Fruit fly (Drosophila melanogaster) whole organism, embryonic: ENCODE results near the gene mu2.
A peak's percentile ranks its signal among the peaks of the same experiment; 100 is the strongest.

Experiments
- Atf-2 ChIP-seq: fragments of 200-800 bp; sonication (Bioruptor generic); optimal IDR thresholded peaks from 2 replicates; lab custom pipeline; 2016; ENCODE audit warnings: missing biosample characterization, missing genetic modification characterization
- Blimp-1 ChIP-seq: fragments of 200-800 bp; sonication (Bioruptor generic); optimal IDR thresholded peaks from 3 replicates; lab custom pipeline; 2018; ENCODE audit warnings: missing biosample characterization, missing genetic modification characterization, mild to moderate bottlenecking, moderate library complexity, missing genetic modification reagents
- Bteb2 ChIP-seq: fragments of 200-800 bp; sonication (Bioruptor generic); optimal IDR thresholded peaks from 2 replicates; lab custom pipeline; 2016; ENCODE audit warnings: missing biosample characterization, missing genetic modification characterization
- CG10543 ChIP-seq: fragments of 200-800 bp; sonication (Bioruptor generic); optimal IDR thresholded peaks from 3 replicates; lab custom pipeline; 2017; ENCODE audit warnings: missing biosample characterization, mild to moderate bottlenecking, missing genetic modification characterization, moderate library complexity
- CG10654 ChIP-seq: fragments of 200-800 bp; sonication (Bioruptor generic); optimal IDR thresholded peaks from 2 replicates; lab custom pipeline; 2016; ENCODE audit warnings: missing biosample characterization, missing genetic modification characterization
- CG12104 ChIP-seq: fragments of 200-800 bp; sonication (Bioruptor generic); optimal IDR thresholded peaks from 3 replicates; lab custom pipeline; 2016; ENCODE audit warnings: missing biosample characterization, missing genetic modification characterization
- CG12299 ChIP-seq: fragments of 200-800 bp; sonication (Bioruptor generic); optimal IDR thresholded peaks from 2 replicates; lab custom pipeline; 2018; ENCODE audit warnings: missing biosample characterization, mild to moderate bottlenecking, missing genetic modification characterization
- CG12769 ChIP-seq: fragments of 200-800 bp; sonication (Bioruptor generic); optimal IDR thresholded peaks from 2 replicates; lab custom pipeline; 2019; ENCODE audit warnings: missing biosample characterization, mild to moderate bottlenecking, missing genetic modification characterization, moderate library complexity
- CG14710 ChIP-seq: fragments of 200-800 bp; sonication (Bioruptor generic); optimal IDR thresholded peaks from 3 replicates; lab custom pipeline; 2019; ENCODE audit warnings: missing biosample characterization, mild to moderate bottlenecking, missing genetic modification characterization, moderate library complexity
- CG14860 ChIP-seq: fragments of 200-800 bp; sonication (Bioruptor generic); IDR thresholded peaks from 3 replicates; pipeline ENCODE4 v1.3.6; 2022; ENCODE audit warnings: missing biosample characterization, missing genetic modification characterization; ENCODE audit not compliant: partially characterized antibody
- CG14965 ChIP-seq: fragments of 200-800 bp; sonication (Bioruptor generic); optimal IDR thresholded peaks from 2 replicates; lab custom pipeline; 2016; ENCODE audit warnings: missing biosample characterization, missing genetic modification characterization, borderline replicate concordance
- CG15269 ChIP-seq: fragments of 200-800 bp; sonication (Bioruptor generic); optimal IDR thresholded peaks from 2 replicates; lab custom pipeline; 2018; ENCODE audit warnings: missing biosample characterization, mild to moderate bottlenecking, missing genetic modification characterization, moderate library complexity
- CG17612 ChIP-seq: fragments of 200-800 bp; sonication (Bioruptor generic); IDR thresholded peaks from 2 replicates; pipeline ENCODE4 v1.3.6; 2022; ENCODE audit warnings: missing biosample characterization, missing genetic modification characterization
- CG2120 ChIP-seq: fragments of 200-800 bp; sonication (Bioruptor generic); optimal IDR thresholded peaks from 3 replicates; lab custom pipeline; 2016; ENCODE audit warnings: missing biosample characterization, missing genetic modification characterization
- CG2875 ChIP-seq: fragments of 200-800 bp; sonication (Bioruptor generic); optimal IDR thresholded peaks from 2 replicates; lab custom pipeline; 2017; ENCODE audit warnings: missing biosample characterization, mild to moderate bottlenecking, missing genetic modification characterization, missing genetic modification reagents
- CG30020 ChIP-seq: fragments of 200-800 bp; optimal IDR thresholded peaks from 2 replicates; lab custom pipeline; 2019; ENCODE audit warnings: missing biosample characterization, mild to moderate bottlenecking, missing genetic modification characterization, moderate library complexity
- CG31224 ChIP-seq: fragments of 200-800 bp; sonication (Bioruptor generic); IDR thresholded peaks from 2 replicates; pipeline ENCODE4 v1.3.6; 2022; ENCODE audit warnings: missing biosample characterization, missing genetic modification characterization
- CG3281 ChIP-seq: fragments of 200-800 bp; sonication (Bioruptor generic); optimal IDR thresholded peaks from 3 replicates; lab custom pipeline; 2017; ENCODE audit warnings: missing biosample characterization, mild to moderate bottlenecking, missing genetic modification characterization
- CG34376 ChIP-seq: fragments of 200-800 bp; sonication (Bioruptor generic); optimal IDR thresholded peaks from 2 replicates; lab custom pipeline; 2018; ENCODE audit warnings: missing biosample characterization, mild to moderate bottlenecking, missing genetic modification characterization
- CG3847 ChIP-seq: fragments of 200-800 bp; sonication (Bioruptor generic); IDR thresholded peaks from 2 replicates; pipeline ENCODE4 v1.3.6; 2022; ENCODE audit warnings: missing biosample characterization, missing genetic modification characterization
- CG7271 ChIP-seq: fragments of 200-800 bp; sonication (Bioruptor generic); optimal IDR thresholded peaks from 2 replicates; lab custom pipeline; 2018; ENCODE audit warnings: missing biosample characterization, mild to moderate bottlenecking, missing genetic modification characterization, moderate library complexity
- CG7745 ChIP-seq: fragments of 200-800 bp; sonication (Bioruptor generic); optimal IDR thresholded peaks from 2 replicates; lab custom pipeline; 2018; ENCODE audit warnings: missing biosample characterization, mild to moderate bottlenecking, missing genetic modification characterization, moderate library complexity
- CG7839 ChIP-seq: fragments of 200-800 bp; sonication (Bioruptor generic); optimal IDR thresholded peaks from 3 replicates; lab custom pipeline; 2018; ENCODE audit warnings: missing biosample characterization, mild to moderate bottlenecking, missing genetic modification characterization, moderate library complexity
- CG8924 ChIP-seq: fragments of 200-800 bp; optimal IDR thresholded peaks from 3 replicates; lab custom pipeline; 2019; ENCODE audit warnings: missing biosample characterization, mild to moderate bottlenecking, missing genetic modification characterization, moderate library complexity
- CkIIα-i1 ChIP-seq: fragments of 200-800 bp; sonication (Bioruptor generic); IDR thresholded peaks from 2 replicates; pipeline ENCODE4 v1.3.6; 2022; ENCODE audit warnings: missing biosample characterization, missing genetic modification characterization
- Dp ChIP-seq: fragments of 200-800 bp; sonication (Bioruptor generic); optimal IDR thresholded peaks from 2 replicates; lab custom pipeline; 2018; ENCODE audit warnings: missing biosample characterization, mild to moderate bottlenecking, missing genetic modification characterization, moderate library complexity
- ERR ChIP-seq: fragments of 200-800 bp; sonication (Bioruptor generic); optimal IDR thresholded peaks from 2 replicates; lab custom pipeline; 2016; ENCODE audit warnings: missing biosample characterization, missing genetic modification characterization
- Lim3 ChIP-seq: fragments of 200-800 bp; sonication (Bioruptor generic); IDR thresholded peaks from 2 replicates; pipeline ENCODE4 v1.3.6; 2022; ENCODE audit warnings: missing biosample characterization, missing genetic modification characterization
- Med ChIP-seq: fragments of 200-800 bp; sonication (Bioruptor generic); peaks from one replicate; lab custom pipeline; 2016; ENCODE audit warnings: missing biosample characterization, missing genetic modification characterization, mild to moderate bottlenecking, inconsistent platforms, moderate library complexity
- Mes4 ChIP-seq: fragments of 200-800 bp; sonication (Bioruptor generic); optimal IDR thresholded peaks from 2 replicates; lab custom pipeline; 2016; ENCODE audit warnings: missing biosample characterization, missing genetic modification characterization
- Poxn ChIP-seq: fragments of 200-800 bp; sonication (Bioruptor generic); IDR thresholded peaks from 2 replicates; pipeline ENCODE4 v1.3.6; 2022; ENCODE audit warnings: missing biosample characterization, missing genetic modification characterization
- Side ChIP-seq: fragments of 200-800 bp; sonication (Bioruptor generic); optimal IDR thresholded peaks from 2 replicates; lab custom pipeline; 2016; ENCODE audit warnings: missing biosample characterization, missing genetic modification characterization
- Sry-δ ChIP-seq: fragments of 200-800 bp; sonication (Bioruptor generic); optimal IDR thresholded peaks from 2 replicates; lab custom pipeline; 2016; ENCODE audit warnings: missing biosample characterization, missing genetic modification characterization
- Trl ChIP-seq, 3 experiments: fragments of >200 bp in 2 of 3; fragments of 200-800 bp in 1 of 3; sonication (Bioruptor generic) in 1 of 3; optimal IDR thresholded peaks; 2 replicates in 1 of 3; 3 replicates in 2 of 3; lab custom pipeline; 2016 to 2017; ENCODE audit warnings: missing biosample characterization in 1 of 3, missing genetic modification characterization in 1 of 3
- chm ChIP-seq: fragments of 200-800 bp; sonication (Bioruptor generic); IDR thresholded peaks from 2 replicates; pipeline ENCODE4 v1.3.6; 2022; ENCODE audit warnings: missing biosample characterization, missing genetic modification characterization
- cwo ChIP-seq: fragments of 200-800 bp; sonication (Bioruptor generic); optimal IDR thresholded peaks from 3 replicates; lab custom pipeline; 2017; ENCODE audit warnings: missing biosample characterization, missing genetic modification characterization, mild to moderate bottlenecking, moderate library complexity, missing genetic modification reagents
- eve ChIP-seq, 2 experiments: fragments of >200 bp; optimal IDR thresholded peaks; 2 replicates each; lab custom pipeline; 2017; ENCODE audit warnings: missing biosample characterization in 2 of 2, missing genetic modification characterization in 2 of 2
- gsb-n ChIP-seq: fragments of 200-800 bp; sonication (Bioruptor generic); optimal IDR thresholded peaks from 3 replicates; lab custom pipeline; 2018; ENCODE audit warnings: missing biosample characterization, mild to moderate bottlenecking, missing genetic modification characterization
- h ChIP-seq: fragments of >200 bp; optimal IDR thresholded peaks from 2 replicates; lab custom pipeline; 2017
- hbn ChIP-seq: fragments of 200-800 bp; sonication (Bioruptor generic); IDR thresholded peaks from 2 replicates; pipeline ENCODE4 v1.3.6; 2022; ENCODE audit warnings: missing biosample characterization, missing genetic modification characterization; ENCODE audit not compliant: partially characterized antibody
- lilli ChIP-seq: fragments of 200-800 bp; sonication (Bioruptor generic); optimal IDR thresholded peaks from 3 replicates; lab custom pipeline; 2016; ENCODE audit warnings: missing biosample characterization, missing genetic modification characterization
- nau ChIP-seq: fragments of 200-800 bp; sonication (Bioruptor generic); optimal IDR thresholded peaks from 3 replicates; lab custom pipeline; 2017; ENCODE audit warnings: missing biosample characterization, mild to moderate bottlenecking, missing genetic modification characterization, missing genetic modification reagents
- pb ChIP-seq: fragments of 200-800 bp; sonication (Bioruptor generic); optimal IDR thresholded peaks from 3 replicates; lab custom pipeline; 2016; ENCODE audit warnings: missing biosample characterization, missing genetic modification characterization
- pita ChIP-seq: fragments of 200-800 bp; sonication (Bioruptor generic); optimal IDR thresholded peaks from 2 replicates; lab custom pipeline; 2017; ENCODE audit warnings: missing biosample characterization, mild to moderate bottlenecking, missing genetic modification characterization
- run ChIP-seq: fragments of 200-800 bp; sonication (Bioruptor generic); optimal IDR thresholded peaks from 3 replicates; lab custom pipeline; 2018; ENCODE audit warnings: missing biosample characterization, mild to moderate bottlenecking, missing genetic modification characterization
- seq ChIP-seq: fragments of 200-800 bp; sonication (Bioruptor generic); IDR thresholded peaks from 2 replicates; pipeline ENCODE4 v1.3.6; 2022; ENCODE audit warnings: missing biosample characterization, missing genetic modification characterization
- shn ChIP-seq: fragments of 200-800 bp; sonication (Bioruptor generic); optimal IDR thresholded peaks from 3 replicates; lab custom pipeline; 2016; ENCODE audit warnings: missing biosample characterization, missing genetic modification characterization
- slbo ChIP-seq: fragments of 200-800 bp; sonication (Bioruptor generic); IDR thresholded peaks from 2 replicates; pipeline ENCODE4 v1.3.6; 2022; ENCODE audit warnings: missing biosample characterization, missing genetic modification characterization
- sqz ChIP-seq: fragments of 200-800 bp; sonication (Bioruptor generic); optimal IDR thresholded peaks from 3 replicates; lab custom pipeline; 2018; ENCODE audit warnings: missing biosample characterization, mild to moderate bottlenecking, missing genetic modification characterization
- tup ChIP-seq: fragments of 200-800 bp; sonication (Bioruptor generic); optimal IDR thresholded peaks from 2 replicates; lab custom pipeline; 2016; ENCODE audit warnings: missing biosample characterization, mild to moderate bottlenecking, missing genetic modification characterization, moderate library complexity

The mu2 gene

DNA sequence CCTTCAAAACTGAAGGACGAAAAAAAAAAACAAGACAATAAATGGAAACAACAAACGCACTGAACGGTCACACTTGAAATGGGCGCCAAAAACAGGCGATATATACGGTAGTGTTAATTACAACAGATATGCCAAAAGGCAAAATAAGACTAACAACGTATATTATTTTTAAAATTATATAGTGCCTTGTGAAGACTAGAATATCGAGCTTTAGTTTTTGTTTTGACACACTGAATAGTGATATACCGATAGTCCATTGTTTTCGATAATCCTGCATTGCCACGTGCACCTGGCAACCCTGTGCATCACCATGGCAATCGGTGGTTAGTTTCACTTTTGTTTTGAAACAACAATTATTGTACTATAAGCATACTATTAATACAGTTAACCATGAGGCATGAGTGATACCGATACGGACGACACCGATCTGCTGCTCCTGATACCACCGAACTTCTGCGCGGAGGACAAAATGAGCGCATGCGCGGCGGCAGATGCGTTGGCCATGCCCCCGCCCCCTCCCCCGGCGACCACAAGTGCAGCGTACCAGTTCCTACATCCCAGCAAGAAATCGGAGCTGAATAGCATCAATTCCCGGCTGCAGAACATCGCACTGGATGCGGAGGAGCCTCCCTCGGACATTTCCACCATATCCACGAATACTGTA, at the start of gene mu2, which contains the start of gene Cnb (continued):
- peak; percentile 82 for TF ChIP-seq CG3847 (GFP tag; lab: Robert Waterston, UW)
- no peak for TF ChIP-seq pita
- no peak for TF ChIP-seq Med
- TF ChIP-seq CG31224 (GFP tag; lab: Robert Waterston, UW) = no peak
- TF ChIP-seq CG12104 = no peak
- no peak for TF ChIP-seq seq (GFP tag; lab: Robert Waterston, UW)
- TF ChIP-seq CG12299 (tag; lab: Kevin White, UChicago) = no peak
- peak; percentile 91 for TF ChIP-seq Blimp-1 (GFP tag; lab: Kevin White, UChicago)
- peak; percentile 73 for TF ChIP-seq Sry-δ (GFP tag; lab: Kevin White, UChicago)
- TF ChIP-seq h (lab: Kevin White, UChicago) = no peak
- no peak for TF ChIP-seq pb (GFP tag; lab: Kevin White, UChicago)
- TF ChIP-seq Lim3 (GFP tag; lab: Robert Waterston, UW) = no peak
- no peak for TF ChIP-seq CG8924 (tag; lab: Kevin White, UChicago)
- TF ChIP-seq CkIIα-i1 (GFP tag; lab: Robert Waterston, UW) = no peak
- TF ChIP-seq CG34376 (GFP tag; lab: Kevin White, UChicago) = no peak
- TF ChIP-seq CG15269 = no peak
- no peak for TF ChIP-seq CG2875 (GFP tag; lab: Kevin White, UChicago)
- no peak for TF ChIP-seq CG2120 (GFP tag; lab: Kevin White, UChicago)
- TF ChIP-seq CG12769 (tag; lab: Kevin White, UChicago) = no peak
- no peak for TF ChIP-seq ERR (GFP tag; lab: Kevin White, UChicago)
- TF ChIP-seq shn (GFP tag; lab: Kevin White, UChicago) = peak; percentile 15
- TF ChIP-seq slbo (GFP tag; lab: Robert Waterston, UW) = peak; percentile 64
- TF ChIP-seq chm = no peak
- TF ChIP-seq Mes4 (GFP tag; lab: Kevin White, UChicago) = no peak
- no peak for TF ChIP-seq run (tag; lab: Kevin White, UChicago)
- TF ChIP-seq CG3281 (GFP tag; lab: Kevin White, UChicago) = no peak
- no peak for TF ChIP-seq CG10654 (GFP tag; lab: Kevin White, UChicago)
- no peak for TF ChIP-seq CG17612 (GFP tag; lab: Robert Waterston, UW)
- no peak for TF ChIP-seq gsb-n (tag; lab: Kevin White, UChicago)
- no peak for TF ChIP-seq eve (GFP tag; optimal IDR thresholded peaks at IDR 0.05; lab: Kevin White, UChicago)
- TF ChIP-seq CG14710 (tag; lab: Kevin White, UChicago) = peak; percentile 79
- no peak for TF ChIP-seq lilli (GFP tag; lab: Kevin White, UChicago)
- TF ChIP-seq Atf-2 (GFP tag; lab: Kevin White, UChicago) = no peak
- no peak for TF ChIP-seq CG7839 (tag; lab: Kevin White, UChicago)
- TF ChIP-seq Bteb2 (GFP tag; lab: Kevin White, UChicago) = no peak
- TF ChIP-seq CG10543 (GFP tag; lab: Kevin White, UChicago) = no peak
- TF ChIP-seq CG14965 (GFP tag; lab: Kevin White, UChicago) = no peak
- no peak for TF ChIP-seq Poxn (GFP tag; lab: Robert Waterston, UW)
- no peak for TF ChIP-seq cwo (GFP tag; lab: Kevin White, UChicago)
- peak; percentile 73 for TF ChIP-seq Dp (GFP tag; lab: Kevin White, UChicago)
- no peak for TF ChIP-seq CG7271 (tag; lab: Kevin White, UChicago)
- TF ChIP-seq tup = no peak
- no peak for TF ChIP-seq CG30020 (tag; lab: Kevin White, UChicago)
- no peak for TF ChIP-seq sqz (GFP tag; lab: Kevin White, UChicago)
- TF ChIP-seq hbn (GFP tag; lab: Robert Waterston, UW) = peak; percentile 82
- no peak for TF ChIP-seq CG7745 (tag; lab: Kevin White, UChicago)
- TF ChIP-seq Trl (optimal IDR thresholded peaks at IDR 0.05; lab: Kevin White, UChicago) = no peak
- no peak for TF ChIP-seq Trl (GFP tag; optimal IDR thresholded peaks at IDR 0.05; lab: Kevin White, UChicago)
- TF ChIP-seq CG14860 (GFP tag; lab: Robert Waterston, UW) = peak; percentile 72; the same call in 2 of the 3 replicates
- no peak for TF ChIP-seq Side (GFP tag; lab: Kevin White, UChicago)
- no peak for TF ChIP-seq nau (GFP tag; lab: Kevin White, UChicago)
